Fruit fly (Drosophila melanogaster): Measurements from ENCODE around the gene Gr63a.

DNA sequence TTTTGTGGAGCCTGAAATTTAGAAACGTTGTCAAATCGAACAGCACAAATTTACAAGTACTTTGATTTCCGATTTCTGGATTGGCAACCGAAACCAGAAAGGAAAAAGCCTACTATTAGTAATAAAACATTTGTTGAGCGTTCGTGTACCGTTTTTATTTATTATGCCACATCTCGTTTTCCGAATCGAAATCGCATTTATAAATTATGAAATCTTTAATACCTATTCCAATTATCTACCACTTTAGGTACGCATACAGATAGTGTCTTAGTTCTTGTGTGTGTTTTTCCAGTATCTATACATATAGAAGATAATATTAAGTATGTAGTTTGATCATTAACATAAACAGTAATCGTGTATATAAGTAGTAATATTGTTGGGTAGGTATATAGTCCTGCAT is 13.4 kb upstream of the Gr63a start, which contains the start of gene mge:
- TF ChIP-seq CG33017 (tag; optimal IDR thresholded peaks at IDR 0.05) (no peak), bab1 (GFP tag; optimal IDR thresholded peaks at IDR 0.05) (no peak), CG1620 (GFP tag; optimal IDR thresholded peaks at IDR 0.05) (no peak), CG7045 (GFP tag; optimal IDR thresholded peaks at IDR 0.05) (no peak), toe (GFP tag; optimal IDR thresholded peaks at IDR 0.05) (no peak), CG5204 (GFP tag; optimal IDR thresholded peaks at IDR 0.05) (no peak), kay (GFP tag; ENCODE audit: borderline replicate concordance) (no peak), cnc (optimal IDR thresholded peaks at IDR 0.05) (no peak), Hr96 (GFP tag; optimal IDR thresholded peaks at IDR 0.05) (no peak), Crg-1 (GFP tag; optimal IDR thresholded peaks at IDR 0.05) (no peak), CG11617 (GFP tag; optimal IDR thresholded peaks at IDR 0.05) (no peak)

All from whole organism, adult.